Worm (Caenorhabditis elegans): ENCODE results near the gene Y105C5B.20.

ce11 chrIV:16015729-16016128, 21.3 kb upstream of the Y105C5B.20 start:
- no peak for TF ChIP-seq W03F9.2 (tag; optimal IDR thresholded peaks at IDR 0.05)
- TF ChIP-seq him-1 (tag; optimal IDR thresholded peaks at IDR 0.05), result no peak

Data from whole organism, L4/young adult.